Fruit fly (Drosophila melanogaster) whole organism, wandering third instar larva: ENCODE results near the gene MFS10.

Experiments used
- Abd-B ChIP-seq: fragments of >200 bp; optimal IDR thresholded peaks from 2 replicates; lab custom pipeline; 2017; ENCODE audit warnings: missing biosample characterization, missing genetic modification characterization
- CG32264 ChIP-seq: fragments of 200-800 bp; sonication (Bioruptor generic); optimal IDR thresholded peaks from 2 replicates; lab custom pipeline; 2016; ENCODE audit warnings: missing biosample characterization, missing genetic modification characterization
- CG9705 ChIP-seq: fragments of 200-800 bp; sonication (Bioruptor generic); optimal IDR thresholded peaks from 2 replicates; lab custom pipeline; 2018; ENCODE audit warnings: missing biosample characterization, mild to moderate bottlenecking, missing genetic modification characterization
- CrebA ChIP-seq: fragments of 200-800 bp; sonication (Bioruptor generic); optimal IDR thresholded peaks from 2 replicates; lab custom pipeline; 2016; ENCODE audit warnings: missing biosample characterization, mild to moderate bottlenecking, missing genetic modification characterization, borderline replicate concordance
- Dfd ChIP-seq: fragments of >200 bp; optimal IDR thresholded peaks from 2 replicates; lab custom pipeline; 2017; ENCODE audit warnings: missing biosample characterization, missing genetic modification characterization
- Dif ChIP-seq: fragments of 200-275, 200-300 bp; sonication (Bioruptor generic); optimal IDR thresholded peaks from 2 replicates; lab custom pipeline; 2018; ENCODE audit warnings: missing biosample characterization, missing genetic modification characterization; ENCODE audit not compliant: partially characterized antibody
- GATAd ChIP-seq: sonication (Bioruptor generic); optimal IDR thresholded peaks from 2 replicates; lab custom pipeline; 2016; ENCODE audit warnings: missing biosample characterization, missing genetic modification characterization
- HLH106 ChIP-seq: fragments of 200-800 bp; optimal IDR thresholded peaks from 3 replicates; lab custom pipeline; 2019; ENCODE audit warnings: missing biosample characterization, mild to moderate bottlenecking, missing genetic modification characterization, moderate library complexity
- Hnf4 ChIP-seq: fragments of 200-800 bp; sonication (Bioruptor generic); optimal IDR thresholded peaks from 2 replicates; lab custom pipeline; 2016; ENCODE audit warnings: missing biosample characterization, mild to moderate bottlenecking, missing genetic modification characterization
- Hr78 ChIP-seq: fragments of >200 bp; optimal IDR thresholded peaks from 2 replicates; lab custom pipeline; 2017; ENCODE audit warnings: missing biosample characterization, missing genetic modification characterization
- Hr83 ChIP-seq: fragments of 200-300 bp; sonication (Bioruptor generic); optimal IDR thresholded peaks from 2 replicates; lab custom pipeline; 2016; ENCODE audit warnings: missing biosample characterization, mild to moderate bottlenecking, missing genetic modification characterization, moderate library complexity; ENCODE audit not compliant: poor library complexity, severe bottlenecking
- Jra ChIP-seq: sonication (Bioruptor generic); optimal IDR thresholded peaks from 2 replicates; lab custom pipeline; 2016; ENCODE audit warnings: missing biosample characterization, missing genetic modification characterization
- Mio ChIP-seq: sonication (Bioruptor generic); optimal IDR thresholded peaks from 2 replicates; lab custom pipeline; 2016; ENCODE audit warnings: missing biosample characterization, missing genetic modification characterization
- Myc ChIP-seq: fragments of >200 bp; optimal IDR thresholded peaks from 2 replicates; lab custom pipeline; 2017
- N ChIP-seq: fragments of >200 bp; optimal IDR thresholded peaks from 2 replicates; lab custom pipeline; 2018; ENCODE audit warnings: missing biosample characterization, missing external identifiers, missing genetic modification characterization
- OdsH ChIP-seq: fragments of 200-800 bp; sonication (Bioruptor generic); optimal IDR thresholded peaks from 2 replicates; lab custom pipeline; 2016; ENCODE audit warnings: missing biosample characterization, mild to moderate bottlenecking, missing genetic modification characterization
- Rel ChIP-seq, 2 experiments: fragments of 200-800 bp; sonication (Bioruptor generic) in 1 of 2; optimal IDR thresholded peaks; 2 replicates in 1 of 2; 3 replicates in 1 of 2; lab custom pipeline; 2016 to 2019; ENCODE audit warnings: mild to moderate bottlenecking in 2 of 2, missing biosample characterization in 2 of 2, missing genetic modification characterization in 2 of 2, moderate library complexity in 1 of 2
- Sp1 ChIP-seq: fragments of 200-800 bp; sonication (Bioruptor generic); optimal IDR thresholded peaks from 3 replicates; lab custom pipeline; 2019; ENCODE audit warnings: missing biosample characterization, mild to moderate bottlenecking, missing genetic modification characterization, moderate library complexity
- Vsx2 ChIP-seq: fragments of 200-300, 225-300 bp; sonication (Bioruptor generic); optimal IDR thresholded peaks from 2 replicates; lab custom pipeline; 2018; ENCODE audit warnings: missing biosample characterization, missing genetic modification characterization; ENCODE audit not compliant: partially characterized antibody
- br ChIP-seq: fragments of 200-800 bp; sonication (Bioruptor generic); optimal IDR thresholded peaks from 2 replicates; lab custom pipeline; 2016; ENCODE audit warnings: missing biosample characterization, missing genetic modification characterization
- brk ChIP-seq: fragments of 200-800 bp; sonication (Bioruptor generic); optimal IDR thresholded peaks from 2 replicates; lab custom pipeline; 2016; ENCODE audit warnings: missing biosample characterization, mild to moderate bottlenecking, missing genetic modification characterization
- dl ChIP-seq, 2 experiments: fragments of 175-275, 200-275 bp in 1 of 2; fragments of 200-275 bp in 1 of 2; sonication (Bioruptor generic); optimal IDR thresholded peaks; lab custom pipeline; 2018; ENCODE audit warnings: mild to moderate bottlenecking in 2 of 2, missing biosample characterization in 2 of 2, missing genetic modification characterization in 2 of 2, moderate library complexity in 2 of 2; ENCODE audit not compliant: partially characterized antibody in 2 of 2, insufficient read depth in 1 of 2
- dmrt93B ChIP-seq: fragments of 200-800 bp; sonication (Bioruptor generic); optimal IDR thresholded peaks from 2 replicates; lab custom pipeline; 2018; ENCODE audit warnings: missing biosample characterization, mild to moderate bottlenecking, missing genetic modification characterization
- dsf ChIP-seq: sonication (Bioruptor generic); optimal IDR thresholded peaks from 2 replicates; lab custom pipeline; 2016; ENCODE audit warnings: missing biosample characterization, missing genetic modification characterization, borderline replicate concordance
- ey ChIP-seq: fragments of 200-800 bp; sonication (Bioruptor generic); optimal IDR thresholded peaks from 2 replicates; lab custom pipeline; 2016; ENCODE audit warnings: missing biosample characterization, missing genetic modification characterization
- foxo ChIP-seq, 2 experiments: fragments of 200-800 bp; sonication (Bioruptor generic); optimal IDR thresholded peaks; 2 replicates in 1 of 2; 3 replicates in 1 of 2; lab custom pipeline; 2016 to 2017; ENCODE audit warnings: missing biosample characterization in 2 of 2, missing genetic modification characterization in 2 of 2
- fru ChIP-seq: fragments of 200-800 bp; sonication (Bioruptor generic); optimal IDR thresholded peaks from 3 replicates; lab custom pipeline; 2016; ENCODE audit warnings: missing biosample characterization, mild to moderate bottlenecking, missing genetic modification characterization
- h ChIP-seq: fragments of 200-800 bp; sonication (Bioruptor generic); optimal IDR thresholded peaks from 3 replicates; lab custom pipeline; 2016; ENCODE audit warnings: missing biosample characterization, mild to moderate bottlenecking, missing genetic modification characterization
- jim ChIP-seq: fragments of 175-275, 200-325 bp; sonication (Bioruptor generic); optimal IDR thresholded peaks from 2 replicates; lab custom pipeline; 2016; ENCODE audit warnings: missing biosample characterization, mild to moderate bottlenecking, missing genetic modification characterization
- lola ChIP-seq: fragments of >200 bp; optimal IDR thresholded peaks from 2 replicates; lab custom pipeline; 2017; ENCODE audit warnings: missing biosample characterization, missing genetic modification characterization
- pan ChIP-seq: fragments of >200 bp; optimal IDR thresholded peaks from 2 replicates; lab custom pipeline; 2017
- psq ChIP-seq: fragments of 200-800 bp; sonication (Bioruptor generic); optimal IDR thresholded peaks from 3 replicates; lab custom pipeline; 2017; ENCODE audit warnings: missing biosample characterization, mild to moderate bottlenecking, missing genetic modification characterization, moderate library complexity
- rgr ChIP-seq: fragments of 200-800 bp; sonication (Bioruptor generic); optimal IDR thresholded peaks from 3 replicates; lab custom pipeline; 2016; ENCODE audit warnings: missing biosample characterization, mild to moderate bottlenecking, missing genetic modification characterization
- sage ChIP-seq: fragments of 200-800 bp; sonication (Bioruptor generic); optimal IDR thresholded peaks from 2 replicates; lab custom pipeline; 2016; ENCODE audit warnings: missing biosample characterization, mild to moderate bottlenecking, missing genetic modification characterization
- sv ChIP-seq: fragments of 200-800 bp; sonication (Bioruptor generic); optimal IDR thresholded peaks from 3 replicates; lab custom pipeline; 2016; ENCODE audit warnings: missing biosample characterization, missing genetic modification characterization
- tai ChIP-seq: sonication (Bioruptor generic); optimal IDR thresholded peaks from 2 replicates; lab custom pipeline; 2016; ENCODE audit warnings: missing biosample characterization, missing genetic modification characterization
- usp ChIP-seq: fragments of >200 bp; optimal IDR thresholded peaks from 2 replicates; lab custom pipeline; 2017; ENCODE audit warnings: missing biosample characterization, missing genetic modification characterization
- woc ChIP-seq: sonication (Bioruptor generic); optimal IDR thresholded peaks from 2 replicates; lab custom pipeline; 2016; ENCODE audit warnings: missing biosample characterization, mild to moderate bottlenecking, missing genetic modification characterization

MFS10 gene

DNA sequence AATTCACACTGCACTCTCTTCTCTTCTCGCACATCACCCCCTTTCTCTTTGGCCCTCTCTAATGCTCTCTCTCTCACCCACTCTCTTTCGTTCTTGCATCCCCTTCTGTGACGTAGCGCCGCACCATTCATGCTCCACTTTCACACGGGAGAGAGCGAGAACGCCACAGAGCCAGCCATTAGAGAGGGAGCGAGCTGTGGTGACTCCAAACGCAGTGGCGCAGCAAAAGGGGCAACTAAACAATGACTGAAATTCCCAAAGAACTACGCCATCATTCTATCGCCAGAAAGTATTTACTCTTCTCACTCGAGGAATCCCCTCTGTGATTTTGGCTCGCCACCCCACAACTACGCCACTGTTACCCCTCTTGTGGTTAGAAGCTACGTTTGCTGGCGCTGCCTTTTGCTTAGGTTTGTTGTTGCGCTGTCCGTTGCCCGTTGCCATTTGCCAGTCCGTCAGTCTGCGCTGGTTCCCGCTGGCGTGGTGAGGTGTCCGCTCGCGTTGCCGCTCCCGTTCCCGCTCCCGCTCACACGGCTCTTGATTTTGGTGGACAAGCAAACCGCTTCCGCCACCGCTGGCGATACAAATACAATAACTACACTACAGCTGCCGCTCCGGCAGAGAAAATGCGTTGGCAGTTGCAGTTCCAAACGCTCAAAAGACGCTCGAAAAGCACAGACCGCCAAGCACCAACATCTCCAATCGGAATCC lies 2.4 kb downstream of the MFS10 start:
- TF ChIP-seq Dfd (GFP tag; lab: Kevin White, UChicago), result peak; percentile 10
- peak; percentile 95 for TF ChIP-seq jim (GFP tag; lab: Kevin White, UChicago)
- TF ChIP-seq foxo (GFP tag; optimal IDR thresholded peaks at IDR 0.05; lab: Kevin White, UChicago), result peak; percentile 97 to 100
- TF ChIP-seq usp (GFP tag; lab: Kevin White, UChicago), result no peak
- peak; percentile 98 for TF ChIP-seq psq (GFP tag; lab: Kevin White, UChicago)
- TF ChIP-seq fru, result peak; percentile 99
- peak; percentile 99 for TF ChIP-seq sv (GFP tag; lab: Kevin White, UChicago)
- peak; percentile 99 for TF ChIP-seq br (GFP tag; lab: Kevin White, UChicago)
- TF ChIP-seq Hr78 (GFP tag; lab: Kevin White, UChicago), result no peak
- TF ChIP-seq CG32264, result peak; percentile 98
- TF ChIP-seq N (GFP tag; lab: Kevin White, UChicago), result no peak
- TF ChIP-seq Hr83 (GFP tag; lab: Kevin White, UChicago), result peak; percentile 99
- TF ChIP-seq GATAd (GFP tag; lab: Kevin White, UChicago), result peak; percentile 96
- TF ChIP-seq brk, result peak; percentile 95
- peak; percentile 94 for TF ChIP-seq Mio
- TF ChIP-seq rgr (GFP tag; lab: Kevin White, UChicago), result peak; percentile 99
- peak; percentile 98 for TF ChIP-seq Sp1
- no peak for TF ChIP-seq Abd-B (GFP tag; lab: Kevin White, UChicago)
- TF ChIP-seq dmrt93B (GFP tag; lab: Kevin White, UChicago), result peak; percentile 98
- peak; percentile 99 for TF ChIP-seq h (GFP tag; lab: Kevin White, UChicago)
- TF ChIP-seq Myc (lab: Kevin White, UChicago), result no peak
- peak; percentile 98 for TF ChIP-seq Jra (GFP tag; lab: Kevin White, UChicago)
- TF ChIP-seq OdsH (GFP tag; lab: Kevin White, UChicago), result peak; percentile 99
- TF ChIP-seq woc (GFP tag; lab: Kevin White, UChicago), result peak; percentile 98
- TF ChIP-seq sage (GFP tag; lab: Kevin White, UChicago), result peak; percentile 97
- TF ChIP-seq Rel (GFP tag; optimal IDR thresholded peaks at IDR 0.05; lab: Kevin White, UChicago), result peak; percentile 98
- peak; percentile 94 for TF ChIP-seq Rel (tag; optimal IDR thresholded peaks at IDR 0.05; lab: Kevin White, UChicago)
- no peak for TF ChIP-seq lola (GFP tag; lab: Kevin White, UChicago)
- TF ChIP-seq dl (GFP tag; optimal IDR thresholded peaks at IDR 0.05; lab: Kevin White, UChicago; ENCODE audit: insufficient read depth in 1 of 2, partially characterized antibody in 2 of 2), result peak; percentile 85 to 94
- TF ChIP-seq tai (GFP tag; lab: Kevin White, UChicago), result peak; percentile 98
- TF ChIP-seq Hnf4 (GFP tag; lab: Kevin White, UChicago), result peak; percentile 99
- TF ChIP-seq dsf, result peak; percentile 92
- peak; percentile 92 for TF ChIP-seq CG9705 (GFP tag; lab: Kevin White, UChicago)
- TF ChIP-seq ey (GFP tag; lab: Kevin White, UChicago), result peak; percentile 99
- TF ChIP-seq CrebA (GFP tag; lab: Kevin White, UChicago), result peak; percentile 93
- TF ChIP-seq pan (lab: Kevin White, UChicago), result no peak
- TF ChIP-seq Dif (GFP tag; lab: Kevin White, UChicago), result peak; percentile 96
- peak; percentile 98 for TF ChIP-seq HLH106 (tag; lab: Kevin White, UChicago)
- peak; percentile 63 for TF ChIP-seq Vsx2 (GFP tag; lab: Kevin White, UChicago)

DNA sequence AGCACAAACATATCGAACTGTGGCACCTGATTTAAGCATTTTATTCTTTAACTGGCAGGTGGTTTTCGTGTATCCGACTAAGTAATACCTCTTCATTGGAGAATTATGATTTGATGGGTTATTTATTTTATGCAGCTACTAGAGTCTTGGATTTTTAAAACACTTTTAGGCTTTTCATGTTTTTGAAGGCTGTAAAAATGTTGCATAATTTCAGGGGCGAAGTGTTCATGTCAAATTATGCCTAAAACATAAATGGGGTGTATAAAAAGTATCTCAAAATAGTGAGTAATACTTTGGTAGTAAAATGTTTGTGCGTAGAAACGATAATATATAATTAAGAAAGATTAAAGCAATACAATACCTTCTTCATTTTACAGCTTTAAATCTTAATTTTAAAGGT lies 6.0 kb downstream of the MFS10 start:
- TF ChIP-seq CG32264, result no peak
- TF ChIP-seq Hnf4 (GFP tag; lab: Kevin White, UChicago), result no peak
- no peak for TF ChIP-seq Hr83 (GFP tag; lab: Kevin White, UChicago)
- no peak for TF ChIP-seq CG9705 (GFP tag; lab: Kevin White, UChicago)
- TF ChIP-seq Jra (GFP tag; lab: Kevin White, UChicago), result no peak
- no peak for TF ChIP-seq brk
- TF ChIP-seq h (GFP tag; lab: Kevin White, UChicago), result no peak
- no peak for TF ChIP-seq rgr (GFP tag; lab: Kevin White, UChicago)
- no peak for TF ChIP-seq Hr78 (GFP tag; lab: Kevin White, UChicago)
- peak; percentile 70 for TF ChIP-seq Myc (lab: Kevin White, UChicago)
- TF ChIP-seq N (GFP tag; lab: Kevin White, UChicago), result peak; percentile 22
- no peak for TF ChIP-seq HLH106 (tag; lab: Kevin White, UChicago)
- no peak for TF ChIP-seq CrebA (GFP tag; lab: Kevin White, UChicago)
- no peak for TF ChIP-seq Vsx2 (GFP tag; lab: Kevin White, UChicago)
